Fruit fly (Drosophila melanogaster): ENCODE measurements around the gene CG1529.

CG1529 gene

DNA sequence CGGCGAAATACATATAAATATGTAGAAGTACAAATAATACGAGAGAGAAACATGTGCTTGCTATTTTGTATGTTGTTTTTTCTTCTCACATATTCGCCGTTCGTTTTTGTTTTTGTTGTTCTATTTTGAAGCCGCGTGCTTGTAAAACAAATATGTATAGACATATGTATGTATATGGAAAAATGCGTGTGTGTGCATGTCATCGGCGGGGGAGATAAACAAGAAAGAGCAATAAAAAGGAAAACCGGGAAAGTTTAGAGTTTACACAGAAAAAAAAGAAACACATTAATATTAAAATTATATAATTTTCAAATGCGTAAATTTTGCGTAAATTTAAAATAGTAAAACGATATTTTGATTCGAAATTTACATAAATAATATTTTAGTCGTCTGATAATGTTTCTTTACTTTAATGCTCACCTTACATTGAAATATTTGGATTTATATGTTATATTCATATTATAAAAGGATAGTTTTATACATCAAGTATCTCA lies 13.7 kb upstream of the CG1529 start (continued):
- TF ChIP-seq CG10631 (GFP tag; optimal IDR thresholded peaks at IDR 0.05) (no peak), Ets21C (GFP tag; optimal IDR thresholded peaks at IDR 0.05) (no peak), CG10669 (GFP tag; optimal IDR thresholded peaks at IDR 0.05) (peak; percentile 16), acj6 (GFP tag; optimal IDR thresholded peaks at IDR 0.05) (no peak), salr (GFP tag; optimal IDR thresholded peaks at IDR 0.05) (no peak), Gug (GFP tag; IDR thresholded peaks at IDR 0.05) (peak; percentile 41; the same call in 1 of the 2 replicates), vri (GFP tag; optimal IDR thresholded peaks at IDR 0.05) (no peak), CG3032 (tag; optimal IDR thresholded peaks at IDR 0.05) (peak; percentile 51), ss (GFP tag; optimal IDR thresholded peaks at IDR 0.05) (peak; percentile 48 to 66), CG11294 (GFP tag; IDR thresholded peaks at IDR 0.05) (no peak), eg (GFP tag; IDR thresholded peaks at IDR 0.05) (peak; percentile 71), CG34406 (GFP tag; optimal IDR thresholded peaks at IDR 0.05) (no peak), CG8319 (GFP tag; optimal IDR thresholded peaks at IDR 0.05) (no peak), Smox (GFP tag; optimal IDR thresholded peaks at IDR 0.05) (no peak), Sox14 (GFP tag; optimal IDR thresholded peaks at IDR 0.05) (no peak), CG11902 (GFP tag; optimal IDR thresholded peaks at IDR 0.05) (no peak), CG6792 (GFP tag; optimal IDR thresholded peaks at IDR 0.05) (no peak), CG31627 (GFP tag; optimal IDR thresholded peaks at IDR 0.05) (no peak), Lpt (GFP tag; optimal IDR thresholded peaks at IDR 0.05) (no peak), CG6163 (GFP tag; IDR thresholded peaks at IDR 0.05) (peak; percentile 65), CG15336 (GFP tag; IDR thresholded peaks at IDR 0.05) (peak; percentile 75), spab (GFP tag; optimal IDR thresholded peaks at IDR 0.05) (no peak), CG7368 (GFP tag; optimal IDR thresholded peaks at IDR 0.05) (no peak), Eip78C (GFP tag) (peak; percentile 47), Hr4 (GFP tag; optimal IDR thresholded peaks at IDR 0.05) (peak; percentile 0), Hr39 (GFP tag; optimal IDR thresholded peaks at IDR 0.05) (no peak), CG8632 (GFP tag; optimal IDR thresholded peaks at IDR 0.05) (no peak), fd59A (GFP tag; optimal IDR thresholded peaks at IDR 0.05) (no peak), achi (GFP tag; optimal IDR thresholded peaks at IDR 0.05) (no peak), CG8119 (GFP tag; IDR thresholded peaks at IDR 0.05) (peak; percentile 66), CG6854 (GFP tag; optimal IDR thresholded peaks at IDR 0.05) (no peak), svp (GFP tag) (no peak), esn (GFP tag; optimal IDR thresholded peaks at IDR 0.05) (no peak), topi (GFP tag; optimal IDR thresholded peaks at IDR 0.05) (no peak), CG1621 (tag; optimal IDR thresholded peaks at IDR 0.05) (no peak), CG3919 (GFP tag; optimal IDR thresholded peaks at IDR 0.05) (no peak)

DNA sequence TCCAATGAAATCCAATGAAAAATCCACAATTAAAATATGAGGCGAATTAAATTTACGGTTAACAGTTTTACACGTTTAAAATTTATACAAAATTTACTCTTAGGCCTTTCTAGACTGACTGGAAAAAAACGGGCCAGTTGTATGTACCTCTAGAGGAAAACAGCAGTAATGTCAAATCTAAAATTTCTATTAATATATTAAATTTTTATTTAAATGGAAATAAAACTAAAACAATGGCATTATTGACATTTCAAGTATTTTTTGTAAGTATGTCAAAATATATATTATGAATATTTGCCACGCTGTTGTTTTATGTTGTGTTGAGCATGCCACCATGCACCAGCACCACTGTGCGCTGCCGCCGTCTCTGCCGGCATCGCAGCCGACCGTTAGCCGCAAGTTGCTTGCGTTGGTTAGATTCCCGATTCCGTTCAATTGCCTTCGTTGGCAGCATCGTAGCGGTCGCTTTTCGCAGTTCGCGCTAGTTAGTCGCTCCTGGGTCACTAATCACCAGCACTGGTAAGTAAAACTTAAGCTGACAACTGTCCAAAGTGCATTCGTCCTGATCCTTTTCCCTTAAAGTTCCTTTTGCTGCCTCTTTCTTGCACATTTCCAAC lies 13.2 kb upstream of the CG1529 start, which contains the start of gene Cbs:
Cbs (plus strand) TSS at position 308 of the 617 bp plus-strand sequence.
- TF ChIP-seq CG7368 (GFP tag; optimal IDR thresholded peaks at IDR 0.05) (no peak), CG1621 (tag; optimal IDR thresholded peaks at IDR 0.05) (no peak), Ets21C (GFP tag; optimal IDR thresholded peaks at IDR 0.05) (no peak), Sox102F (GFP tag; optimal IDR thresholded peaks at IDR 0.05) (no peak), CG6163 (GFP tag; IDR thresholded peaks at IDR 0.05) (peak; percentile 40; the same call in 2 of the 3 replicates), CG15336 (GFP tag; IDR thresholded peaks at IDR 0.05) (peak; percentile 24; the same call in 1 of the 2 replicates), CG11762 (GFP tag; optimal IDR thresholded peaks at IDR 0.05; ENCODE audit: insufficient read depth) (peak; percentile 28), CG8319 (GFP tag; optimal IDR thresholded peaks at IDR 0.05) (no peak), lz (GFP tag; optimal IDR thresholded peaks at IDR 0.05) (no peak), CG32006 (GFP tag; optimal IDR thresholded peaks at IDR 0.05) (peak; percentile 71), OdsH (GFP tag; optimal IDR thresholded peaks at IDR 0.05) (peak; percentile 57), CG6854 (GFP tag; optimal IDR thresholded peaks at IDR 0.05) (no peak), Met (GFP tag; optimal IDR thresholded peaks at IDR 0.05) (no peak), Sox15 (GFP tag; optimal IDR thresholded peaks at IDR 0.05) (peak; percentile 23), vri (GFP tag; optimal IDR thresholded peaks at IDR 0.05) (no peak), CG3032 (tag; optimal IDR thresholded peaks at IDR 0.05) (peak; percentile 30), Hr38 (GFP tag; optimal IDR thresholded peaks at IDR 0.05) (no peak), CG6792 (GFP tag; optimal IDR thresholded peaks at IDR 0.05) (no peak), fd85E (GFP tag; optimal IDR thresholded peaks at IDR 0.05) (no peak), net (GFP tag; optimal IDR thresholded peaks at IDR 0.05) (peak; percentile 18), esn (GFP tag; optimal IDR thresholded peaks at IDR 0.05) (peak; percentile 41), CG6276 (GFP tag; optimal IDR thresholded peaks at IDR 0.05) (peak; percentile 10), CG10631 (GFP tag; optimal IDR thresholded peaks at IDR 0.05) (peak; percentile 59), CG4318 (GFP tag; optimal IDR thresholded peaks at IDR 0.05) (peak; percentile 53), Smox (GFP tag; optimal IDR thresholded peaks at IDR 0.05) (no peak), Gug (GFP tag; IDR thresholded peaks at IDR 0.05) (peak; percentile 21), dsx (GFP tag; optimal IDR thresholded peaks at IDR 0.05; ENCODE audit: poor library complexity, severe bottlenecking) (peak; percentile 7), CG10669 (GFP tag; optimal IDR thresholded peaks at IDR 0.05) (peak; percentile 29)
